Fruit fly (Drosophila melanogaster) whole organism, wandering third instar larva: Measurements from ENCODE around the gene CG9389.

Experiments used
- Dfd ChIP-seq: fragments of >200 bp; optimal IDR thresholded peaks from 2 replicates; lab custom pipeline; 2017; ENCODE audit warnings: missing biosample characterization, missing genetic modification characterization
- OdsH ChIP-seq: fragments of 200-800 bp; sonication (Bioruptor generic); optimal IDR thresholded peaks from 2 replicates; lab custom pipeline; 2016; ENCODE audit warnings: missing biosample characterization, mild to moderate bottlenecking, missing genetic modification characterization
- br ChIP-seq: fragments of 200-800 bp; sonication (Bioruptor generic); optimal IDR thresholded peaks from 2 replicates; lab custom pipeline; 2016; ENCODE audit warnings: missing biosample characterization, missing genetic modification characterization

dm6 chr3L:21224274-21224673, 46.1 kb downstream of the CG9389 start:
- TF ChIP-seq br = no peak
- TF ChIP-seq Dfd = no peak
- no peak for TF ChIP-seq OdsH (GFP tag; lab: Kevin White, UChicago)
